Worm (Caenorhabditis elegans) whole organism, young adult: Measurements from ENCODE around the gene srt-20.
"Not testable (repeated sequence)": the region's sequence is repeated elsewhere in the genome, so short reads cannot be mapped to it uniquely, and the experiment has no call there.

Source experiments
- B0019.2 ChIP-seq: fragments of 200-800 bp; sonication (Bioruptor generic); conservative IDR thresholded peaks from 2 replicates; pipeline ENCODE4 v1.3.6; 2022; ENCODE audit warnings: missing genetic modification reagents, missing genetic modification characterization, missing compliant biosample characterization
- B0035.1 ChIP-seq: sonication (generic microtip); optimal IDR thresholded peaks from 2 replicates; lab custom pipeline; 2016; ENCODE audit warnings: missing genetic modification characterization, mild to moderate bottlenecking, missing compliant biosample characterization, missing genotype, missing genetic modification reagents
- B0261.1 ChIP-seq: sonication (generic microtip); optimal IDR thresholded peaks from 2 replicates; lab custom pipeline; 2016; ENCODE audit warnings: mild to moderate bottlenecking, missing genetic modification characterization, moderate library complexity, missing compliant biosample characterization
- F22D6.2 ChIP-seq: sonication (generic microtip); optimal IDR thresholded peaks from 2 replicates; lab custom pipeline; 2016; ENCODE audit warnings: mild to moderate bottlenecking, missing genetic modification characterization, missing compliant biosample characterization
- F33H1.4 ChIP-seq: fragments of 200-800 bp; sonication (Bioruptor generic); IDR thresholded peaks from 2 replicates; pipeline ENCODE4 v1.3.6; 2022; ENCODE audit warnings: missing genetic modification reagents, missing genetic modification characterization, missing compliant biosample characterization
- F49E8.2 ChIP-seq: sonication (generic microtip); optimal IDR thresholded peaks from 3 replicates; lab custom pipeline; 2017; ENCODE audit warnings: missing genetic modification characterization, mild to moderate bottlenecking, missing compliant biosample characterization, antibody characterized with exemption, moderate library complexity; ENCODE audit not compliant: insufficient read depth
- K11D2.4 ChIP-seq: fragments of 200-800 bp; sonication (Bioruptor generic); IDR thresholded peaks from 2 replicates; pipeline ENCODE4 v1.3.6; 2022; ENCODE audit warnings: missing genetic modification reagents, missing genetic modification characterization, missing compliant biosample characterization
- K12H6.12 ChIP-seq: fragments of 200-800 bp; sonication (Bioruptor generic); optimal IDR thresholded peaks from 2 replicates; lab custom pipeline; 2018; ENCODE audit warnings: mild to moderate bottlenecking, missing genetic modification characterization, missing compliant biosample characterization
- Y53G8AR.9 ChIP-seq: fragments of 200-800 bp; sonication (Bioruptor generic); conservative IDR thresholded peaks from 2 replicates; pipeline ENCODE4 v1.3.6; 2022; ENCODE audit warnings: missing genetic modification reagents, missing genetic modification characterization, missing compliant biosample characterization
- Y56A3A.18 ChIP-seq: fragments of 200-800 bp; sonication (Bioruptor generic); IDR thresholded peaks from 2 replicates; pipeline ENCODE4 v1.3.6; 2022; ENCODE audit warnings: missing genetic modification reagents, missing genetic modification characterization, missing compliant biosample characterization
- Y95B8A.8 ChIP-seq: fragments of 200-800 bp; sonication (Bioruptor generic); IDR thresholded peaks from 2 replicates; pipeline ENCODE4 v1.3.6; 2022; ENCODE audit warnings: missing genetic modification reagents, missing genetic modification characterization, missing compliant biosample characterization
- ama-1 ChIP-seq, 3 experiments: fragments of 150-350 bp in 1 of 3; sonication (generic microtip) in 2 of 3; optimal IDR thresholded peaks; 2 replicates each; lab custom pipeline; 2014 to 2018; ENCODE audit warnings: missing biosample characterization in 2 of 3, missing genetic modification characterization in 2 of 3, missing genetic modification reagents in 2 of 3
- atf-7 ChIP-seq: sonication (generic microtip); optimal IDR thresholded peaks from 2 replicates; lab custom pipeline; 2017; ENCODE audit warnings: mild to moderate bottlenecking, missing genetic modification characterization, missing compliant biosample characterization
- attf-6 ChIP-seq: fragments of 200-800 bp; sonication (Bioruptor generic); IDR thresholded peaks from 2 replicates; pipeline ENCODE4 v1.3.6; 2022; ENCODE audit warnings: missing genetic modification reagents, missing genetic modification characterization, missing compliant biosample characterization
- chd-7 ChIP-seq: sonication (generic microtip); optimal IDR thresholded peaks from 2 replicates; lab custom pipeline; 2016; ENCODE audit warnings: mild to moderate bottlenecking, missing genetic modification characterization, moderate library complexity, missing compliant biosample characterization
- dox-1 ChIP-seq: fragments of 200-800 bp; sonication (Bioruptor generic); IDR thresholded peaks from 2 replicates; pipeline ENCODE4 v1.3.6; 2022; ENCODE audit warnings: missing genetic modification reagents, missing genetic modification characterization, missing compliant biosample characterization
- ets-4 ChIP-seq: fragments of 200-800 bp; sonication (Bioruptor generic); optimal IDR thresholded peaks from 2 replicates; lab custom pipeline; 2018; ENCODE audit warnings: mild to moderate bottlenecking, missing genetic modification characterization, missing compliant biosample characterization
- hlh-26 ChIP-seq: fragments of 200-800 bp; sonication (Bioruptor generic); conservative IDR thresholded peaks from 2 replicates; pipeline ENCODE4 v1.3.6; 2022; ENCODE audit warnings: missing genetic modification reagents, missing genetic modification characterization, missing compliant biosample characterization
- hmg-20 ChIP-seq: fragments of 200-800 bp; sonication (Bioruptor generic); IDR thresholded peaks from 2 replicates; pipeline ENCODE4 v1.3.6; 2022; ENCODE audit warnings: missing genetic modification reagents, missing genetic modification characterization, missing compliant biosample characterization
- hrde-1 ChIP-seq: sonication (generic microtip); optimal IDR thresholded peaks from 2 replicates; lab custom pipeline; 2016; ENCODE audit warnings: missing genetic modification characterization, mild to moderate bottlenecking, missing compliant biosample characterization, moderate library complexity, missing genotype, missing genetic modification reagents, borderline replicate concordance
- lin-26 ChIP-seq: fragments of 200-800 bp; sonication (Bioruptor generic); IDR thresholded peaks from 2 replicates; pipeline ENCODE4 v1.3.6; 2022; ENCODE audit warnings: missing genetic modification reagents, missing genetic modification characterization, missing compliant biosample characterization
- lsy-27 ChIP-seq: sonication (generic microtip); optimal IDR thresholded peaks from 2 replicates; lab custom pipeline; 2017; ENCODE audit warnings: missing genetic modification characterization, mild to moderate bottlenecking, missing compliant biosample characterization, antibody characterized with exemption, missing genotype, borderline replicate concordance; ENCODE audit not compliant: insufficient read depth
- madf-3 ChIP-seq: fragments of 200-800 bp; sonication (Bioruptor generic); IDR thresholded peaks from 2 replicates; pipeline ENCODE4 v1.3.6; 2022; ENCODE audit warnings: missing genetic modification reagents, missing genetic modification characterization, missing compliant biosample characterization
- nfya-1 ChIP-seq: sonication (generic microtip); optimal IDR thresholded peaks from 2 replicates; lab custom pipeline; 2017; ENCODE audit warnings: antibody characterized with exemption, missing compliant biosample characterization, missing genetic modification characterization, borderline replicate concordance; ENCODE audit not compliant: insufficient read depth
- nfyb-1 ChIP-seq: fragments of 200-800 bp; sonication (Bioruptor generic); IDR thresholded peaks from 2 replicates; pipeline ENCODE4 v1.3.6; 2022; ENCODE audit warnings: missing genetic modification reagents, missing genetic modification characterization, missing compliant biosample characterization
- nhr-179 ChIP-seq: sonication (generic microtip); optimal IDR thresholded peaks from 2 replicates; lab custom pipeline; 2016; ENCODE audit warnings: mild to moderate bottlenecking, missing genetic modification characterization, missing compliant biosample characterization
- rpc-1 ChIP-seq, 2 experiments: fragments of 150-350 bp in 1 of 2; sonication (generic microtip) in 1 of 2; optimal IDR thresholded peaks; 2 replicates each; lab custom pipeline; 2014 to 2018; ENCODE audit warnings: missing biosample characterization in 1 of 2, missing genetic modification characterization in 1 of 2, missing genetic modification reagents in 1 of 2, missing genotype in 1 of 2
- snpc-1.3 ChIP-seq: sonication (generic microtip); optimal IDR thresholded peaks from 2 replicates; lab custom pipeline; 2017; ENCODE audit warnings: missing genetic modification characterization, mild to moderate bottlenecking, missing compliant biosample characterization, antibody characterized with exemption, moderate library complexity, missing genotype, missing genetic modification reagents; ENCODE audit not compliant: insufficient read depth
- snpc-4 ChIP-seq, 5 experiments: fragments of 150-350 bp in 1 of 5; sonication (generic microtip) in 4 of 5; optimal IDR thresholded peaks; 2 replicates each; lab custom pipeline; 2014 to 2018; ENCODE audit warnings: missing genetic modification characterization in 5 of 5, missing biosample characterization in 3 of 5, antibody characterized with exemption in 2 of 5, mild to moderate bottlenecking in 2 of 5, missing compliant biosample characterization in 2 of 5, missing genotype in 2 of 5, moderate library complexity in 2 of 5, missing genetic modification reagents in 1 of 5
- tbx-9 ChIP-seq: sonication (generic microtip); optimal IDR thresholded peaks from 2 replicates; lab custom pipeline; 2016; ENCODE audit warnings: borderline replicate concordance, missing genetic modification characterization, inconsistent platforms, missing compliant biosample characterization
- unc-130 ChIP-seq: sonication (generic microtip); optimal IDR thresholded peaks from 2 replicates; lab custom pipeline; 2016; ENCODE audit warnings: missing genetic modification reagents, missing genetic modification characterization, missing compliant biosample characterization
- xnd-1 ChIP-seq: sonication (generic microtip); optimal IDR thresholded peaks from 2 replicates; lab custom pipeline; 2016; ENCODE audit warnings: missing genotype, missing genetic modification reagents, missing genetic modification characterization, missing compliant biosample characterization
- ztf-18 ChIP-seq: sonication (generic microtip); optimal IDR thresholded peaks from 2 replicates; lab custom pipeline; 2016; ENCODE audit warnings: missing genotype, mild to moderate bottlenecking, missing genetic modification characterization, missing compliant biosample characterization
- ztf-28 ChIP-seq: fragments of 200-800 bp; sonication (Bioruptor generic); IDR thresholded peaks from 2 replicates; pipeline ENCODE4 v1.3.6; 2022; ENCODE audit warnings: missing genetic modification reagents, missing genetic modification characterization, missing compliant biosample characterization
- ztf-3 ChIP-seq: fragments of 200-800 bp; sonication (Bioruptor generic); optimal IDR thresholded peaks from 2 replicates; lab custom pipeline; 2018; ENCODE audit warnings: mild to moderate bottlenecking, missing genetic modification characterization, missing compliant biosample characterization

Gene srt-20

DNA sequence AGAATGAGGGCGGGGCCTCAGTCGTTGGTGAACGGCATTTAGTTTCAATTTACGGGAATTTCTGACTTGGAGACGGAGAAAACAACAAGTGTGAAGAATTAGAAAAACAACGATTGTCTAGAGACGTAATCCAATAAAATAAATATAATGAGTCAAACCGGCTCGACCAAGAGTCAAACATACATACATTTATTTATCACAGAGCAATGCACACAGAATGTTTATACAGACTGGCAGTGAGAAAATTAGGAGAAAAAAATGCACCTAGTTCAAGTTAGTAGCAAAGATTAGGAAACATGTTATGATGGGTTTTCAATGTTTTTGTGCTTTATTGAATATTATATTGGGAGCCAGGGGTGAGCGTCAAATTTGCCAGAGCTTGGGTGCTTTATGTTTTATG is at the start of gene srt-20:
TSS of gene srt-20 (minus strand) at position 101 of the 400 bp plus-strand sequence.
- not testable (repeated sequence) for TF ChIP-seq lsy-27 (tag; lab: Kevin White, UChicago); xnd-1 (tag; lab: Kevin White, UChicago); hmg-20 (GFP tag; lab: Robert Waterston, UW)

DNA sequence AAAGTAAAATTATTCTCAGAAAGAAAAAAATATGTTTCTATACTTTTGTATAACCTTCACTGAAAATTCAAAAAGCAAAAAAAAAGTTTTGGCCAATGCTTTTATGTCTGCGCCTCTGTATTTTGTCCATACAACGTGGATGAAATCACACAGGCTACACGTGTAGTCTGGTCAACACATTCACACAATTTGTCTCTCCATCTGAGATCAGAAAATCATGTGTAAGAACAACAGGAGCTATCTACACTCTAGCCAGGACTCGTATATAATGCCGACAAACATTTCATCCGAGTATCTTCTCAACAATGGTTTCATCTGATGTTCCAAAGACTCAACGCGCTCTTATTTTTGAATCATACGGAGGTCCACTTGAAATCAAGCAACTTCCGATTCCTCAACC is 48.2 kb upstream of the srt-20 start, which contains the start of gene D2063.1:
TSS of gene D2063.1 (plus strand) at position 281 of the 400 bp plus-strand sequence.
- TF ChIP-seq snpc-4 (GFP tag; optimal IDR thresholded peaks at IDR 0.05; lab: Kevin White, UChicago) (no peak), snpc-4 (tag; optimal IDR thresholded peaks at IDR 0.05; lab: Kevin White, UChicago) (no peak), lin-26 (GFP tag; lab: Robert Waterston, UW) (no peak), F49E8.2 (no peak), B0261.1 (tag; lab: Kevin White, UChicago) (no peak), K11D2.4 (GFP tag; lab: Robert Waterston, UW) (no peak), nfya-1 (tag; lab: Kevin White, UChicago) (no peak), dox-1 (no peak), unc-130 (GFP tag; lab: Kevin White, UChicago) (no peak), Y53G8AR.9 (GFP tag; lab: Robert Waterston, UW) (no peak), tbx-9 (no peak), B0035.1 (tag; lab: Kevin White, UChicago) (no peak), K12H6.12 (tag; lab: Kevin White, UChicago) (no peak), atf-7 (tag; lab: Kevin White, UChicago) (no peak), madf-3 (GFP tag; lab: Robert Waterston, UW) (no peak), ztf-3 (GFP tag; lab: Kevin White, UChicago) (no peak), attf-6 (GFP tag; lab: Robert Waterston, UW) (no peak), F33H1.4 (GFP tag; lab: Robert Waterston, UW) (no peak), hrde-1 (tag; lab: Kevin White, UChicago) (no peak)

DNA sequence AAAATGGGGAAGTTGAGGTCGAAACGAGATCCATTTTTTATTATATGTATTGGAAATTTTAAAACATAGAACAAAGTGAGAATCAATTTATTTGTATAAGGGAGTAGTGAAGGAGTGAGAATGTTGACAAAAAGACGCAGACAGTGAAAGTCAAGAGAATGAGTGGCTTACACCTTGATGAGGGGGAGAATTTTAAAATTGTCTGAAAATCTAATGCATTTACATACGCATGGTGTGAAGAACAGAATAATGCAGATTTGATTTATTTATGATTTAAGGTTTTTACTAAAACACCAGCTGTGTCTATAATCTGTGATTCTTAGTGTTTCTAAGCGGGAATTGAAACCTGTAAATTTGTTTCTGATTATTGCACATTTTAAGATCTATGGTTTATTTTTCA is 46.8 kb upstream of the srt-20 start, which contains the start of gene nhr-125:
TSS of gene nhr-125 (minus strand) at position 101 of the 400 bp plus-strand sequence.
- TF ChIP-seq lin-26 (GFP tag; lab: Robert Waterston, UW) (no peak), B0019.2 (GFP tag; lab: Robert Waterston, UW) (no peak), chd-7 (tag; lab: Kevin White, UChicago) (no peak), snpc-1.3 (no peak), F22D6.2 (tag; lab: Kevin White, UChicago) (no peak), ztf-18 (tag; lab: Kevin White, UChicago) (no peak), ztf-28 (no peak), hlh-26 (GFP tag; lab: Robert Waterston, UW) (no peak), snpc-4 (GFP tag; optimal IDR thresholded peaks at IDR 0.05; lab: Kevin White, UChicago) (no peak), snpc-4 (tag; optimal IDR thresholded peaks at IDR 0.05; lab: Kevin White, UChicago) (no peak), F49E8.2 (no peak), nhr-179 (tag; lab: Kevin White, UChicago) (no peak), ets-4 (GFP tag; lab: Kevin White, UChicago) (no peak), rpc-1 (optimal IDR thresholded peaks at IDR 0.05; lab: Kevin White, UChicago) (no peak), rpc-1 (tag; optimal IDR thresholded peaks at IDR 0.05; lab: Kevin White, UChicago) (no peak), nfyb-1 (GFP tag; lab: Robert Waterston, UW) (no peak), Y95B8A.8 (GFP tag; lab: Robert Waterston, UW) (no peak), Y56A3A.18 (GFP tag; lab: Robert Waterston, UW) (no peak), ama-1 (optimal IDR thresholded peaks at IDR 0.05; lab: Kevin White, UChicago) (no peak), ama-1 (GFP tag; optimal IDR thresholded peaks at IDR 0.05; lab: Kevin White, UChicago) (no peak)
